Fruit fly (Drosophila melanogaster): ENCODE measurements around the gene CG17261.

Gene CG17261

dm6 chr2L:3012780-3013179, 29.6 kb upstream of the CG17261 start (continued):
- no peak for TF ChIP-seq ato (GFP tag; IDR thresholded peaks at IDR 0.05; ENCODE audit: partially characterized antibody)
- no peak for TF ChIP-seq B-H1 (GFP tag; IDR thresholded peaks at IDR 0.05)
- no peak for TF ChIP-seq Abd-B (GFP tag; optimal IDR thresholded peaks at IDR 0.05)
- no peak for TF ChIP-seq gt (GFP tag; IDR thresholded peaks at IDR 0.05)
- no peak for TF ChIP-seq shn (GFP tag; optimal IDR thresholded peaks at IDR 0.05)
- TF ChIP-seq fd96Cb (tag; optimal IDR thresholded peaks at IDR 0.05): peak; percentile 32
- TF ChIP-seq CG16863 (GFP tag; optimal IDR thresholded peaks at IDR 0.05): no peak
- peak; percentile 13 for TF ChIP-seq az2 (GFP tag; optimal IDR thresholded peaks at IDR 0.05)
- no peak for TF ChIP-seq CG31388 (GFP tag; optimal IDR thresholded peaks at IDR 0.05)
- no peak for TF ChIP-seq repo (GFP tag; optimal IDR thresholded peaks at IDR 0.05)
- no peak for TF ChIP-seq Mad (GFP tag; optimal IDR thresholded peaks at IDR 0.05)
- peak; percentile 33; the same call in 1 of the 2 replicates for TF ChIP-seq Ptx1 (GFP tag; IDR thresholded peaks at IDR 0.05)
- TF ChIP-seq CG34422 (GFP tag; IDR thresholded peaks at IDR 0.05): no peak
- no peak for TF ChIP-seq lbe (GFP tag; optimal IDR thresholded peaks at IDR 0.05)
- no peak for TF ChIP-seq CG7987 (GFP tag; optimal IDR thresholded peaks at IDR 0.05)
- no peak for TF ChIP-seq CG2202 (tag; optimal IDR thresholded peaks at IDR 0.05)
- no peak for TF ChIP-seq CG3995 (GFP tag; optimal IDR thresholded peaks at IDR 0.05)
- TF ChIP-seq Nf-YA (GFP tag; IDR thresholded peaks at IDR 0.05): no peak
- no peak for TF ChIP-seq CG4282 (GFP tag; optimal IDR thresholded peaks at IDR 0.05)
- peak; percentile 51; the same call in 2 of the 3 replicates for TF ChIP-seq row (GFP tag; IDR thresholded peaks at IDR 0.05)
- TF ChIP-seq CG8924 (tag; optimal IDR thresholded peaks at IDR 0.05): no peak
- no peak for TF ChIP-seq CG11695 (GFP tag; IDR thresholded peaks at IDR 0.05)
- TF ChIP-seq Chrac-16 (GFP tag; optimal IDR thresholded peaks at IDR 0.05): no peak
- TF ChIP-seq HLHmδ (GFP tag; optimal IDR thresholded peaks at IDR 0.05): no peak
- no peak for TF ChIP-seq oc (tag; optimal IDR thresholded peaks at IDR 0.05)
- TF ChIP-seq CG11247 (GFP tag; IDR thresholded peaks at IDR 0.05): no peak
- no peak for TF ChIP-seq Sin3A (optimal IDR thresholded peaks at IDR 0.05)
- no peak for TF ChIP-seq CG12236 (GFP tag; optimal IDR thresholded peaks at IDR 0.05)
- no peak for TF ChIP-seq GATAe (GFP tag; conservative IDR thresholded peaks at IDR 0.05)
- no peak for TF ChIP-seq zfh2 (GFP tag; optimal IDR thresholded peaks at IDR 0.05)
- no peak for TF ChIP-seq CG16813 (GFP tag; IDR thresholded peaks at IDR 0.05; ENCODE audit: partially characterized antibody)
- no peak for TF ChIP-seq Kr (GFP tag; optimal IDR thresholded peaks at IDR 0.05)
- no peak for TF ChIP-seq B-H2 (GFP tag; optimal IDR thresholded peaks at IDR 0.05)
- TF ChIP-seq ems (GFP tag; optimal IDR thresholded peaks at IDR 0.05): no peak
- TF ChIP-seq dan (GFP tag; IDR thresholded peaks at IDR 0.05): no peak
- no peak for TF ChIP-seq btn (GFP tag; optimal IDR thresholded peaks at IDR 0.05)
- no peak for TF ChIP-seq Gug (GFP tag; IDR thresholded peaks at IDR 0.05)
- TF ChIP-seq h (optimal IDR thresholded peaks at IDR 0.05): no peak
- TF ChIP-seq Sox102F (GFP tag; optimal IDR thresholded peaks at IDR 0.05): peak; percentile 64
- TF ChIP-seq lilli (GFP tag; optimal IDR thresholded peaks at IDR 0.05): peak; percentile 9
- TF ChIP-seq CG6854 (GFP tag; optimal IDR thresholded peaks at IDR 0.05): no peak
- TF ChIP-seq CG11504 (tag; optimal IDR thresholded peaks at IDR 0.05): no peak
- no peak for TF ChIP-seq CG7271 (tag; optimal IDR thresholded peaks at IDR 0.05)
- no peak for TF ChIP-seq seq (GFP tag; IDR thresholded peaks at IDR 0.05)
- no peak for TF ChIP-seq toy (GFP tag; IDR thresholded peaks at IDR 0.05)
- TF ChIP-seq CG17328 (GFP tag; IDR thresholded peaks at IDR 0.05): peak; percentile 45; the same call in 1 of the 2 replicates
- TF ChIP-seq CG17186 (GFP tag; optimal IDR thresholded peaks at IDR 0.05): no peak
- TF ChIP-seq Ets65A (GFP tag): peak; percentile 41
- TF ChIP-seq CG4854 (GFP tag; optimal IDR thresholded peaks at IDR 0.05): no peak
- TF ChIP-seq CG15696 (tag; optimal IDR thresholded peaks at IDR 0.05): peak; percentile 12
- no peak for TF ChIP-seq Nf-YC (tag; optimal IDR thresholded peaks at IDR 0.05)
- no peak for TF ChIP-seq CG6654 (GFP tag; optimal IDR thresholded peaks at IDR 0.05)
- peak; percentile 29 for TF ChIP-seq ind (GFP tag; optimal IDR thresholded peaks at IDR 0.05)
- TF ChIP-seq inv (GFP tag; IDR thresholded peaks at IDR 0.05; ENCODE audit: partially characterized antibody): no peak
